Worm (Caenorhabditis elegans) whole organism, L2 larva: Measurements from ENCODE around the gene pho-4.

Experiments used
- R02D3.7 ChIP-seq: fragments of 150-350 bp; optimal IDR thresholded peaks from 2 replicates; lab custom pipeline; 2014; ENCODE audit warnings: missing biosample characterization, missing genetic modification characterization
- ama-1 ChIP-seq: fragments of 150-350 bp; optimal IDR thresholded peaks from 2 replicates; lab custom pipeline; 2018; ENCODE audit warnings: inconsistent platforms
- ceh-82 ChIP-seq: fragments of 150-350 bp; optimal IDR thresholded peaks from 2 replicates; lab custom pipeline; 2014; ENCODE audit warnings: missing biosample characterization, missing genetic modification characterization
- fos-1 ChIP-seq: fragments of 150-350 bp; optimal IDR thresholded peaks from 2 replicates; lab custom pipeline; 2014; ENCODE audit warnings: missing biosample characterization, missing genetic modification characterization
- nhr-237 ChIP-seq: fragments of 150-350 bp; optimal IDR thresholded peaks from 2 replicates; lab custom pipeline; 2014; ENCODE audit warnings: missing biosample characterization, missing genetic modification characterization
- nhr-77 ChIP-seq: fragments of 150-350 bp; optimal IDR thresholded peaks from 2 replicates; lab custom pipeline; 2014; ENCODE audit warnings: missing biosample characterization, missing genetic modification characterization
- snpc-4 ChIP-seq: fragments of 150-350 bp; optimal IDR thresholded peaks from 2 replicates; lab custom pipeline; 2014; ENCODE audit warnings: missing biosample characterization, missing genetic modification characterization
- zag-1 ChIP-seq: fragments of 150-350 bp; optimal IDR thresholded peaks from 2 replicates; lab custom pipeline; 2014; ENCODE audit warnings: missing biosample characterization, missing genetic modification characterization
- ztf-11 ChIP-seq: sonication (generic microtip); optimal IDR thresholded peaks from 2 replicates; lab custom pipeline; 2017; ENCODE audit warnings: missing biosample characterization, missing genetic modification characterization

DNA sequence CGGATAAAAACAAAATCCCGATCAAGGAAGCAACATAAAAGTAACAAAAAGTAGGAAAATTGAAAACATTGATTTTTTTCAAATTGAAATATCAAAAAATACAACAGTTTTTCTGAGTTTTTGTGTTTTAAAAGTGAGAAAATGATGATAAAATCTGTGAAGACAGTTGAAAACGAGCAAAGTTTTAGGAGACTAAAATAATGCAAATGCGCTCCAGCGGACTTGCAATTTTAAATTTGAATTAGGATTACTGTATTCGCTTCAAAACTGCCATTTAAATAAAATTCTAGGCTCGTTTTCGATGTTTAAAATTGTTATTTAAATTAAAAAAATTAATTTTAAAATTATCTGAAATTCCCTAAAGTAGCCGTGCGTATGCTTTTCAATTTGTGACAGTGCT, 50.3 kb downstream of the pho-4 start:
- TF ChIP-seq ama-1 (lab: Kevin White, UChicago) (no peak), nhr-237 (tag; lab: Kevin White, UChicago) (no peak), nhr-77 (tag; lab: Kevin White, UChicago) (no peak), zag-1 (no peak), fos-1 (tag; lab: Kevin White, UChicago) (no peak), snpc-4 (tag; lab: Kevin White, UChicago) (no peak), ceh-82 (tag; lab: Kevin White, UChicago) (no peak), R02D3.7 (tag; lab: Kevin White, UChicago) (no peak), ztf-11 (no peak)
